Worm (Caenorhabditis elegans): Measurements from ENCODE around the gene acl-12.

ce11 chrX:7478948-7479347 lies 36.6 kb upstream of the acl-12 start, which contains the start of gene mek-1:
- TF ChIP-seq cog-1 (tag; optimal IDR thresholded peaks at IDR 0.05) (no peak), klf-2 (GFP tag; conservative IDR thresholded peaks at IDR 0.05) (no peak)

Data from whole organism, midembryonic.